Worm (Caenorhabditis elegans): Measurements from ENCODE around the gene abu-6.
A peak's percentile ranks its signal among the peaks of the same experiment; 100 is the strongest.

- no peak for TF ChIP-seq snpc-4 (tag; optimal IDR thresholded peaks at IDR 0.05)
- TF ChIP-seq nhr-43 (tag; optimal IDR thresholded peaks at IDR 0.05; ENCODE audit: poor library complexity, severe bottlenecking): peak; percentile 63
- no peak for TF ChIP-seq unc-39 (tag; optimal IDR thresholded peaks at IDR 0.05)
- no peak for TF ChIP-seq zag-1 (tag; optimal IDR thresholded peaks at IDR 0.05)
- no peak for TF ChIP-seq ztf-11 (tag; optimal IDR thresholded peaks at IDR 0.05)
- TF ChIP-seq nhr-28 (tag; optimal IDR thresholded peaks at IDR 0.05): no peak
- TF ChIP-seq nhr-67 (tag; optimal IDR thresholded peaks at IDR 0.05): no peak
- no peak for TF ChIP-seq tbx-2 (tag; optimal IDR thresholded peaks at IDR 0.05)
- TF ChIP-seq ztf-4 (tag; optimal IDR thresholded peaks at IDR 0.05): no peak
- TF ChIP-seq elt-2 (tag; optimal IDR thresholded peaks at IDR 0.05): no peak
These were observed 51.0 kb downstream of the abu-6 start, which contains the start of gene ugt-63 for ce11 chrV:5110684-5111083.
